Worm (Caenorhabditis elegans): ENCODE data around the gene vti-1.
A peak's percentile ranks its signal among the peaks of the same experiment; 100 is the strongest.

The vti-1 gene

ce11 chrIV:14797849-14798248 is 31.4 kb upstream of the vti-1 start, which contains the start of gene arl-8:
Gene arl-8, plus strand, starts transcription at chrIV:14798149.
- TF ChIP-seq mls-2 (tag; optimal IDR thresholded peaks at IDR 0.05) (no peak), cnd-1 (tag; optimal IDR thresholded peaks at IDR 0.05) (no peak), lin-32 (GFP tag; optimal IDR thresholded peaks at IDR 0.05) (no peak), ceh-83 (GFP tag; optimal IDR thresholded peaks at IDR 0.05) (no peak), nhr-237 (tag; optimal IDR thresholded peaks at IDR 0.05) (no peak)

DNA sequence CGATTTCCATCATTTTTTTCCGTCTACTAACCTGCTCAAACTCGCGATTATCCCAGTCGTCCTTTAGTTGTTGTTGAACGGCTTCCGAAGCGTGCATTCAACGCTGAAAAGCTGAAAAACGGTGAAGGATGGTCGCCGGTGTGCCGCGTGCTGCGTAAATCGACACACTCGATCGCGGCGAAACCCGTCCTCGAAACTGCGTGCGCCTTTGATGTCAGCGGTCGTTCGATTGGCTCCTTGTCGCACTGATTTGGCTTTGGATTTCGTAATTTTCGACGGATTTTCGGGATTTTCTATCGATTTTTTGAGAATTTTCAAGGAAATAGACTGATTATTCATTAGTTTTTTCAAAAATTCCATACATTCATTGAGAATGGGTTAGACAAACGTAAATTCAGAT is 30.9 kb upstream of the vti-1 start, which contains the start of the genes Y57G11C.1147 and nuo-3:
Gene Y57G11C.1147, minus strand, starts transcription at position 161 of the 400 bp plus-strand sequence.
Gene nuo-3, minus strand, starts transcription at position 191 of the 400 bp plus-strand sequence.
- TF ChIP-seq lsy-2 (tag; optimal IDR thresholded peaks at IDR 0.05) (no peak), elt-3 (tag; optimal IDR thresholded peaks at IDR 0.05) (no peak), zip-8 (tag; optimal IDR thresholded peaks at IDR 0.05) (no peak), lin-32 (GFP tag; optimal IDR thresholded peaks at IDR 0.05) (no peak), flh-1 (GFP tag; optimal IDR thresholded peaks at IDR 0.05) (no peak), elt-1 (tag; optimal IDR thresholded peaks at IDR 0.05; ENCODE audit: borderline replicate concordance, insufficient read depth) (no peak), unc-120 (tag; optimal IDR thresholded peaks at IDR 0.05; ENCODE audit: poor library complexity, severe bottlenecking) (no peak), nhr-12 (tag; optimal IDR thresholded peaks at IDR 0.05) (no peak), sem-2 (GFP tag; optimal IDR thresholded peaks at IDR 0.05) (no peak), blmp-1 (tag; optimal IDR thresholded peaks at IDR 0.05) (no peak), lin-13 (tag; optimal IDR thresholded peaks at IDR 0.05) (no peak), nhr-76 (tag; optimal IDR thresholded peaks at IDR 0.05) (no peak), nhr-28 (tag; optimal IDR thresholded peaks at IDR 0.05) (no peak), unc-39 (tag; optimal IDR thresholded peaks at IDR 0.05) (no peak)

DNA sequence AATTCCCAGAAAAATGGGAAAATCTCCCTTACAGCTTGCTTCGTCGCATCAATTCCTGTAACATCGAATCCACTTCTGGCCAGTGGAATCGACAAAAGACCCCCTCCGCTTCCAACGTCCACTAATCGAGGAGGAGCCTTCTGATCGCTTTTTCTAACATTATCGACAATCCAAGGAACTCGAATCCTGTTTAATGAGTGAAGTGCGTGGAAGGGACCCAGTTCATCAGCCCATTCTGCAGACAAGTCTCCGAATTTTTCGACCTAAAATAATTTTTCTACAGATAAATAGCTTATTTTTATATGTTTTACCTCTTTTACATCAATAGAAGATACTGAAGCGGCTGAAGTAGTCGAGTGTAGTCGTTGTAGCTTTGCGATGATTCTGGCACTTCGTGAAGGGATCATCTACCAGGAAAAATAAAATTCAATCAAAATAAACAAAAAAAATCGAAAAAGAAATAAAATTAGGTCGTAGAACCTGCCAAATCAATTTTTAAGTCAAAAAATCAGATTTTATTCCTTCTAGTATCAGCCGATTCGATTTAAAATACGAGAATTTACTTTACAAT is 29.5 kb upstream of the vti-1 start, which contains the start of gene coq-3:
Gene coq-3, minus strand, starts transcription at position 407 of the 571 bp plus-strand sequence.
- TF ChIP-seq lin-32 (GFP tag; optimal IDR thresholded peaks at IDR 0.05) (no peak), flh-1 (GFP tag; optimal IDR thresholded peaks at IDR 0.05) (no peak), ztf-11 (tag; optimal IDR thresholded peaks at IDR 0.05) (no peak), bed-3 (GFP tag; optimal IDR thresholded peaks at IDR 0.05) (no peak), nhr-237 (tag; optimal IDR thresholded peaks at IDR 0.05) (no peak), unc-120 (tag; optimal IDR thresholded peaks at IDR 0.05; ENCODE audit: poor library complexity, severe bottlenecking) (no peak), snpc-4 (tag; optimal IDR thresholded peaks at IDR 0.05) (no peak), lin-13 (tag; optimal IDR thresholded peaks at IDR 0.05) (no peak), mab-5 (tag; optimal IDR thresholded peaks at IDR 0.05) (no peak)

DNA sequence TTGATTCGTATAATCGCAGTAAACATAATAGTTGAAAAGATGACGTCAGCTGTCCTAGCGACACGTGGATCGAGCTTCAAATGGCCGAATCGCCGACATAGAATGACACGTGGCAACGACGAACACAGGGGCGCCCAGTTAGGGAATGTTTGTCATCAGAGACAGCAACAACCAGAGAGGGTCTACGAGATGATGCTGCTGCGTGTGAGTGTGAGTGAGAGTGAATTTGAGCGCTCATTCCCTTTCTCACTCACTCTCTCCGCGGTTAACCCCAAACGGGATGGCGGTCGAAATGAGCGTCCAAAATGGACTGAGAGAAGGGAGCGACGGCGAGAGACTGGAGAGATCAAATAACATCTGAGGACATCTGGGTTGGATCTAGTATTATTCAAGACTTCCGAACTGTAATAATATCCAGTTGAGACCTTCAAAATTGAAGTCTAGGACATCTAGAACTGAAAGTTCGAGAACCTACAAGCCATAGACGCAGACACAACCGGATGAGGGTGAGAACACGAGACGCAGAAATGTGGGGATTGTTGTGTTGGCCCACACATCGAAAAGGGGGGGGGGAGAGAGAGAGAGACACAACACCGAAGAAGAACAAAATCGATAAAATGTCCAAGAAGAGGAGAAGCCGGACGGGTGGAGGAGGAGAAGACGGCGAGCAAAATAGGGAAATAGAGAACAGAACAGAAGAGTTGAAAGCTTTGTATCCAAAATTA is 27.6 kb upstream of the vti-1 start:
- TF ChIP-seq mep-1 (tag; optimal IDR thresholded peaks at IDR 0.05) (peak; percentile 6), pha-4 (tag; optimal IDR thresholded peaks at IDR 0.05) (no peak), mls-2 (tag; optimal IDR thresholded peaks at IDR 0.05) (peak; percentile 44), ztf-11 (tag; optimal IDR thresholded peaks at IDR 0.05) (peak; percentile 14), nhr-12 (tag; optimal IDR thresholded peaks at IDR 0.05) (no peak), ceh-39 (tag; optimal IDR thresholded peaks at IDR 0.05) (peak; percentile 75), ceh-43 (GFP tag; optimal IDR thresholded peaks at IDR 0.05) (peak; percentile 14), ceh-83 (GFP tag; optimal IDR thresholded peaks at IDR 0.05) (no peak), lsy-2 (tag; optimal IDR thresholded peaks at IDR 0.05) (peak; percentile 41), ces-1 (GFP tag; optimal IDR thresholded peaks at IDR 0.05) (peak; percentile 51), mab-5 (tag; optimal IDR thresholded peaks at IDR 0.05) (no peak), unc-120 (tag; optimal IDR thresholded peaks at IDR 0.05; ENCODE audit: poor library complexity, severe bottlenecking) (peak; percentile 43), blmp-1 (tag; optimal IDR thresholded peaks at IDR 0.05) (peak; percentile 94), lin-13 (tag; optimal IDR thresholded peaks at IDR 0.05) (peak; percentile 13), nhr-237 (tag; optimal IDR thresholded peaks at IDR 0.05) (peak; percentile 1), sptf-1 (tag; optimal IDR thresholded peaks at IDR 0.05) (peak; percentile 32), unc-62 (GFP tag; optimal IDR thresholded peaks at IDR 0.05) (no peak), ham-2 (GFP tag; optimal IDR thresholded peaks at IDR 0.05) (peak; percentile 48)
